Fruit fly (Drosophila melanogaster) whole organism, embryonic: ENCODE results near the gene Eato.

Source experiments
- Asciz ChIP-seq: fragments of 200-800 bp; sonication (Bioruptor generic); optimal IDR thresholded peaks from 2 replicates; lab custom pipeline; 2017; ENCODE audit warnings: missing biosample characterization, mild to moderate bottlenecking, missing genetic modification characterization, missing genetic modification reagents
- Awh ChIP-seq: fragments of 200-800 bp; sonication (Bioruptor generic); IDR thresholded peaks from 2 replicates; pipeline ENCODE4, ENCODE4 v1.3.6; 2022; ENCODE audit warnings: missing biosample characterization, missing genetic modification characterization
- Bteb2 ChIP-seq: fragments of 200-800 bp; sonication (Bioruptor generic); optimal IDR thresholded peaks from 2 replicates; lab custom pipeline; 2016; ENCODE audit warnings: missing biosample characterization, missing genetic modification characterization
- C15 ChIP-seq: fragments of 200-800 bp; sonication (Bioruptor generic); IDR thresholded peaks from 3 replicates; pipeline ENCODE4 v1.3.6; 2022; ENCODE audit warnings: missing biosample characterization, missing genetic modification characterization
- CG10147 ChIP-seq: fragments of 200-800 bp; sonication (Bioruptor generic); optimal IDR thresholded peaks from 2 replicates; lab custom pipeline; 2019; ENCODE audit warnings: missing biosample characterization, mild to moderate bottlenecking, missing genetic modification characterization, moderate library complexity
- CG10209 ChIP-seq: fragments of 200-800 bp; sonication (Bioruptor generic); optimal IDR thresholded peaks from 3 replicates; lab custom pipeline; 2017; ENCODE audit warnings: missing biosample characterization, mild to moderate bottlenecking, missing genetic modification characterization, missing genetic modification reagents
- CG10274 ChIP-seq: fragments of 200-800 bp; sonication (Bioruptor generic); optimal IDR thresholded peaks from 3 replicates; lab custom pipeline; 2017; ENCODE audit warnings: missing biosample characterization, mild to moderate bottlenecking, missing genetic modification characterization
- CG10654 ChIP-seq: fragments of 200-800 bp; sonication (Bioruptor generic); optimal IDR thresholded peaks from 2 replicates; lab custom pipeline; 2016; ENCODE audit warnings: missing biosample characterization, missing genetic modification characterization
- CG11695 ChIP-seq: fragments of 200-800 bp; sonication (Bioruptor generic); IDR thresholded peaks from 3 replicates; pipeline ENCODE4 v1.3.6; 2022; ENCODE audit warnings: missing biosample characterization, missing genetic modification characterization
- CG11723 ChIP-seq: fragments of 200-800 bp; sonication (Bioruptor generic); optimal IDR thresholded peaks from 2 replicates; lab custom pipeline; 2017; ENCODE audit warnings: missing biosample characterization, mild to moderate bottlenecking, missing genetic modification characterization
- CG12104 ChIP-seq: fragments of 200-800 bp; sonication (Bioruptor generic); optimal IDR thresholded peaks from 3 replicates; lab custom pipeline; 2016; ENCODE audit warnings: missing biosample characterization, missing genetic modification characterization
- CG12391 ChIP-seq: fragments of 200-800 bp; sonication (Bioruptor generic); optimal IDR thresholded peaks from 3 replicates; lab custom pipeline; 2018; ENCODE audit warnings: missing biosample characterization, mild to moderate bottlenecking, missing genetic modification characterization, moderate library complexity
- CG12942 ChIP-seq: fragments of 200-800 bp; sonication (Bioruptor generic); optimal IDR thresholded peaks from 3 replicates; lab custom pipeline; 2016; ENCODE audit warnings: missing biosample characterization, missing genetic modification characterization
- CG14710 ChIP-seq: fragments of 200-800 bp; sonication (Bioruptor generic); optimal IDR thresholded peaks from 3 replicates; lab custom pipeline; 2019; ENCODE audit warnings: missing biosample characterization, mild to moderate bottlenecking, missing genetic modification characterization, moderate library complexity
- CG14860 ChIP-seq: fragments of 200-800 bp; sonication (Bioruptor generic); IDR thresholded peaks from 3 replicates; pipeline ENCODE4 v1.3.6; 2022; ENCODE audit warnings: missing biosample characterization, missing genetic modification characterization; ENCODE audit not compliant: partially characterized antibody
- CG15269 ChIP-seq: fragments of 200-800 bp; sonication (Bioruptor generic); optimal IDR thresholded peaks from 2 replicates; lab custom pipeline; 2018; ENCODE audit warnings: missing biosample characterization, mild to moderate bottlenecking, missing genetic modification characterization, moderate library complexity
- CG1603 ChIP-seq: fragments of 200-800 bp; sonication (Bioruptor generic); optimal IDR thresholded peaks from 2 replicates; lab custom pipeline; 2019; ENCODE audit warnings: missing biosample characterization, mild to moderate bottlenecking, missing genetic modification characterization, moderate library complexity
- CG18619 ChIP-seq: fragments of 200-800 bp; sonication (Bioruptor generic); optimal IDR thresholded peaks from 3 replicates; lab custom pipeline; 2017; ENCODE audit warnings: missing biosample characterization, mild to moderate bottlenecking, missing genetic modification characterization
- CG2129 ChIP-seq: fragments of 200-800 bp; sonication (Bioruptor generic); IDR thresholded peaks from 2 replicates; pipeline ENCODE4 v1.3.6; 2022; ENCODE audit warnings: missing biosample characterization, missing genetic modification characterization; ENCODE audit not compliant: partially characterized antibody
- CG4424 ChIP-seq: fragments of 200-800 bp; sonication (Bioruptor generic); optimal IDR thresholded peaks from 3 replicates; lab custom pipeline; 2016; ENCODE audit warnings: missing biosample characterization, missing genetic modification characterization
- CG4617 ChIP-seq: fragments of 200-800 bp; sonication (Bioruptor generic); optimal IDR thresholded peaks from 3 replicates; lab custom pipeline; 2016; ENCODE audit warnings: missing biosample characterization, missing genetic modification characterization, borderline replicate concordance
- CG7928 ChIP-seq: fragments of 200-800 bp; sonication (Bioruptor generic); optimal IDR thresholded peaks from 2 replicates; lab custom pipeline; 2017; ENCODE audit warnings: missing biosample characterization, mild to moderate bottlenecking, missing genetic modification characterization
- Dip2 ChIP-seq: fragments of 200-800 bp; sonication (Bioruptor generic); IDR thresholded peaks from 2 replicates; pipeline ENCODE4 v1.3.6; 2022; ENCODE audit warnings: missing biosample characterization, missing genetic modification characterization
- Dip3 ChIP-seq: fragments of 200-800 bp; sonication (Bioruptor generic); optimal IDR thresholded peaks from 3 replicates; lab custom pipeline; 2016; ENCODE audit warnings: missing biosample characterization, missing genetic modification characterization
- Dp ChIP-seq: fragments of 200-800 bp; sonication (Bioruptor generic); optimal IDR thresholded peaks from 2 replicates; lab custom pipeline; 2018; ENCODE audit warnings: missing biosample characterization, mild to moderate bottlenecking, missing genetic modification characterization, moderate library complexity
- Hey ChIP-seq: fragments of 200-800 bp; sonication (Bioruptor generic); optimal IDR thresholded peaks from 3 replicates; lab custom pipeline; 2018; ENCODE audit warnings: missing biosample characterization, mild to moderate bottlenecking, missing genetic modification characterization
- HmgD ChIP-seq: fragments of 200-800 bp; sonication (Bioruptor generic); optimal IDR thresholded peaks from 3 replicates; lab custom pipeline; 2016; ENCODE audit warnings: missing biosample characterization, missing genetic modification characterization
- Hr51 ChIP-seq, 2 experiments: fragments of 200-800 bp; sonication (Bioruptor generic); optimal IDR thresholded peaks; 2 replicates in 1 of 2; 3 replicates in 1 of 2; lab custom pipeline; 2016 to 2018; ENCODE audit warnings: missing biosample characterization in 2 of 2, missing genetic modification characterization in 2 of 2, mild to moderate bottlenecking in 1 of 2, moderate library complexity in 1 of 2
- Lim3 ChIP-seq: fragments of 200-800 bp; sonication (Bioruptor generic); IDR thresholded peaks from 2 replicates; pipeline ENCODE4 v1.3.6; 2022; ENCODE audit warnings: missing biosample characterization, missing genetic modification characterization
- Pdp1 ChIP-seq, 2 experiments: fragments of 200-800 bp; sonication (Bioruptor generic); optimal IDR thresholded peaks; 3 replicates each; lab custom pipeline; 2016; ENCODE audit warnings: missing biosample characterization in 2 of 2, missing genetic modification characterization in 2 of 2, mild to moderate bottlenecking in 1 of 2, moderate library complexity in 1 of 2
- Ptx1 ChIP-seq: fragments of 200-800 bp; sonication (Bioruptor generic); IDR thresholded peaks from 2 replicates; pipeline ENCODE4 v1.3.6; 2022; ENCODE audit warnings: missing biosample characterization, missing genetic modification characterization
- Stat92E ChIP-seq, 3 experiments: fragments of >200 bp in 2 of 3; fragments of 200-800 bp in 1 of 3; sonication (Bioruptor generic) in 1 of 3; optimal IDR thresholded peaks; 2 replicates each; lab custom pipeline; 2017 to 2019; ENCODE audit warnings: missing biosample characterization in 3 of 3, missing genetic modification characterization in 3 of 3, mild to moderate bottlenecking in 1 of 3, moderate library complexity in 1 of 3
- TFAM ChIP-seq: fragments of 200-800 bp; sonication (Bioruptor generic); optimal IDR thresholded peaks from 2 replicates; lab custom pipeline; 2017; ENCODE audit warnings: missing biosample characterization, missing genetic modification characterization, inconsistent platforms
- YL-1 ChIP-seq: fragments of 200-800 bp; sonication (Bioruptor generic); optimal IDR thresholded peaks from 3 replicates; lab custom pipeline; 2017; ENCODE audit warnings: missing biosample characterization, mild to moderate bottlenecking, missing genetic modification characterization
- ase ChIP-seq: fragments of 200-800 bp; sonication (Bioruptor generic); IDR thresholded peaks from 3 replicates; pipeline ENCODE4 v1.3.6; 2022; ENCODE audit warnings: missing biosample characterization, missing genetic modification characterization
- bowl ChIP-seq: fragments of 200-800 bp; sonication (Bioruptor generic); IDR thresholded peaks from 2 replicates; pipeline ENCODE4 v1.3.6; 2022; ENCODE audit warnings: missing biosample characterization, missing genetic modification characterization
- bsh ChIP-seq, 2 experiments: fragments of 200-800 bp; sonication (Bioruptor generic); optimal IDR thresholded peaks; 2 replicates each; lab custom pipeline; 2017 to 2018; ENCODE audit warnings: mild to moderate bottlenecking in 2 of 2, missing biosample characterization in 2 of 2, missing genetic modification characterization in 2 of 2, moderate library complexity in 1 of 2
- gcm ChIP-seq: fragments of 200-800 bp; sonication (Bioruptor generic); optimal IDR thresholded peaks from 2 replicates; lab custom pipeline; 2019; ENCODE audit warnings: missing biosample characterization, mild to moderate bottlenecking, missing genetic modification characterization, moderate library complexity
- gem ChIP-seq: fragments of 200-800 bp; sonication (Bioruptor generic); optimal IDR thresholded peaks from 2 replicates; lab custom pipeline; 2019; ENCODE audit warnings: missing biosample characterization, mild to moderate bottlenecking, missing genetic modification characterization, moderate library complexity
- kni ChIP-seq: fragments of 200-800 bp; sonication (Bioruptor generic); optimal IDR thresholded peaks from 3 replicates; lab custom pipeline; 2017; ENCODE audit warnings: mild to moderate bottlenecking, missing biosample characterization, missing genetic modification reagents, missing genetic modification characterization
- lbe ChIP-seq: fragments of 200-800 bp; sonication (Bioruptor generic); optimal IDR thresholded peaks from 2 replicates; lab custom pipeline; 2016; ENCODE audit warnings: missing biosample characterization, mild to moderate bottlenecking, missing genetic modification characterization
- pros ChIP-seq: fragments of 200-800 bp; sonication (Bioruptor generic); optimal IDR thresholded peaks from 3 replicates; lab custom pipeline; 2019; ENCODE audit warnings: missing biosample characterization, mild to moderate bottlenecking, missing genetic modification characterization, moderate library complexity
- seq ChIP-seq: fragments of 200-800 bp; sonication (Bioruptor generic); IDR thresholded peaks from 2 replicates; pipeline ENCODE4 v1.3.6; 2022; ENCODE audit warnings: missing biosample characterization, missing genetic modification characterization
- sim ChIP-seq: fragments of 200-800 bp; sonication (Bioruptor generic); IDR thresholded peaks from 2 replicates; pipeline ENCODE4 v1.3.6; 2022; ENCODE audit warnings: missing biosample characterization, missing genetic modification characterization
- sna ChIP-seq: fragments of 200-800 bp; sonication (Bioruptor generic); IDR thresholded peaks from 2 replicates; pipeline ENCODE4 v1.3.6; 2022; ENCODE audit warnings: missing biosample characterization, missing genetic modification characterization; ENCODE audit not compliant: partially characterized antibody
- so ChIP-seq: fragments of 200-800 bp; sonication (Bioruptor generic); IDR thresholded peaks from 3 replicates; pipeline ENCODE4 v1.3.6; 2022; ENCODE audit warnings: missing biosample characterization, missing genetic modification characterization
- ssp ChIP-seq: fragments of 200-800 bp; sonication (Bioruptor generic); IDR thresholded peaks from 2 replicates; pipeline ENCODE4 v1.3.6; 2022; ENCODE audit warnings: missing biosample characterization, missing genetic modification characterization
- sug ChIP-seq: fragments of 200-800 bp; optimal IDR thresholded peaks from 2 replicates; lab custom pipeline; 2019; ENCODE audit warnings: missing biosample characterization, mild to moderate bottlenecking, missing genetic modification characterization, moderate library complexity
- twi ChIP-seq: fragments of 200-800 bp; optimal IDR thresholded peaks from 2 replicates; lab custom pipeline; 2019; ENCODE audit warnings: missing biosample characterization, mild to moderate bottlenecking, missing genetic modification characterization, moderate library complexity
- zen ChIP-seq: fragments of 200-800 bp; sonication (Bioruptor generic); optimal IDR thresholded peaks from 3 replicates; lab custom pipeline; 2018; ENCODE audit warnings: missing biosample characterization, mild to moderate bottlenecking, missing genetic modification characterization, moderate library complexity

The Eato gene

dm6 chr2L:13778648-13779047 is 5.2 kb upstream of the Eato start (continued):
- TF ChIP-seq seq (GFP tag; lab: Robert Waterston, UW) (0 out of 2 replicates have a peak, but pooled peaks have one; percentile 46), HmgD (GFP tag; lab: Kevin White, UChicago) (no peak), sug (tag; lab: Kevin White, UChicago) (no peak), twi (tag; lab: Kevin White, UChicago) (no peak), gcm (GFP tag; lab: Kevin White, UChicago) (peak; percentile 44), CG2129 (GFP tag; lab: Robert Waterston, UW) (no peak), Bteb2 (GFP tag; lab: Kevin White, UChicago) (peak; percentile 52), Awh (peak; percentile 40; the same call in 1 of the 2 replicates), gem (tag; lab: Kevin White, UChicago) (peak; percentile 85), CG14860 (no peak), CG4617 (GFP tag; lab: Kevin White, UChicago) (no peak), sna (GFP tag; lab: Robert Waterston, UW) (no peak), CG12391 (tag; lab: Kevin White, UChicago) (peak; percentile 76), CG11723 (no peak), CG18619 (GFP tag; lab: Kevin White, UChicago) (peak; percentile 19), Dp (GFP tag; lab: Kevin White, UChicago) (no peak), Dip3 (no peak), ase (GFP tag; lab: Robert Waterston, UW) (no peak), CG15269 (tag; lab: Kevin White, UChicago) (peak; percentile 77), zen (tag; lab: Kevin White, UChicago) (no peak), bowl (GFP tag; lab: Robert Waterston, UW) (no peak), CG14710 (tag; lab: Kevin White, UChicago) (peak; percentile 1), CG11695 (GFP tag; lab: Robert Waterston, UW) (no peak), CG4424 (peak; percentile 45), Dip2 (GFP tag; lab: Robert Waterston, UW) (no peak), TFAM (GFP tag; lab: Kevin White, UChicago) (no peak), YL-1 (no peak), CG10147 (GFP tag; lab: Kevin White, UChicago) (peak; percentile 50), CG1603 (peak; percentile 35), so (no peak), Ptx1 (GFP tag; lab: Robert Waterston, UW) (peak; percentile 71), Asciz (GFP tag; lab: Kevin White, UChicago) (peak; percentile 41), kni (no peak), lbe (GFP tag; lab: Kevin White, UChicago) (no peak), Pdp1 (GFP tag; optimal IDR thresholded peaks at IDR 0.05; lab: Kevin White, UChicago) (peak; percentile 39 to 54), ssp (GFP tag; lab: Robert Waterston, UW) (peak; percentile 41; the same call in 1 of the 2 replicates), CG10274 (no peak), pros (GFP tag; lab: Kevin White, UChicago) (no peak), bsh (GFP tag; optimal IDR thresholded peaks at IDR 0.05; lab: Kevin White, UChicago) (peak in 1 of 2 experiments; percentile 46), CG10654 (GFP tag; lab: Kevin White, UChicago) (peak; percentile 36), CG12942 (peak; percentile 51), CG12104 (GFP tag; lab: Kevin White, UChicago) (peak; percentile 51), CG10209 (GFP tag; lab: Kevin White, UChicago) (peak; percentile 73), Hr51 (GFP tag; optimal IDR thresholded peaks at IDR 0.05; lab: Kevin White, UChicago) (peak; percentile 18 to 83), Stat92E (GFP tag; optimal IDR thresholded peaks at IDR 0.05; lab: Kevin White, UChicago) (no peak), Lim3 (GFP tag; lab: Robert Waterston, UW) (no peak), CG7928 (GFP tag; lab: Kevin White, UChicago) (no peak), sim (no peak), C15 (GFP tag; lab: Robert Waterston, UW) (no peak), Hey (tag; lab: Kevin White, UChicago) (no peak)
